Fruit fly (Drosophila melanogaster): ENCODE results near the gene CG14441.

Gene CG14441

dm6 chrX:6710258-6710657 is 10.9 kb downstream of the CG14441 start:
- TF ChIP-seq yki (optimal IDR thresholded peaks at IDR 0.05) (no peak), Bdp1 (GFP tag; optimal IDR thresholded peaks at IDR 0.05) (no peak), Pdp1 (GFP tag; optimal IDR thresholded peaks at IDR 0.05) (peak in 1 of 2 experiments; percentile 34), onecut (GFP tag; IDR thresholded peaks at IDR 0.05) (peak; percentile 63)

dm6 chrX:6710665-6711064 is 11.4 kb downstream of the CG14441 start:
- TF ChIP-seq Med (GFP tag): peak; percentile 73
- no peak for TF ChIP-seq CG3281 (GFP tag; optimal IDR thresholded peaks at IDR 0.05)
- TF ChIP-seq CG10543 (GFP tag; optimal IDR thresholded peaks at IDR 0.05): peak; percentile 4
- TF ChIP-seq cg (GFP tag; optimal IDR thresholded peaks at IDR 0.05): peak; percentile 31
- TF ChIP-seq CG17802 (tag; optimal IDR thresholded peaks at IDR 0.05): no peak
- TF ChIP-seq H15 (GFP tag; IDR thresholded peaks at IDR 0.05): no peak
- TF ChIP-seq inv (GFP tag; IDR thresholded peaks at IDR 0.05; ENCODE audit: partially characterized antibody): no peak
- TF ChIP-seq Mrtf (GFP tag; IDR thresholded peaks at IDR 0.05): no peak
- TF ChIP-seq sens (GFP tag): peak; percentile 54
- TF ChIP-seq Stat92E (GFP tag; optimal IDR thresholded peaks at IDR 0.05): peak in 1 of 3 experiments; percentile 48
- peak; percentile 25 for TF ChIP-seq CG12769 (tag; optimal IDR thresholded peaks at IDR 0.05)
- TF ChIP-seq Rfx (GFP tag; IDR thresholded peaks at IDR 0.05): 0 out of 2 replicates have a peak, but pooled peaks have one; percentile 7
- no peak for TF ChIP-seq CG9797 (GFP tag; optimal IDR thresholded peaks at IDR 0.05)
- 0 out of 4 replicates have a peak, but pooled peaks have one; percentile 29 for TF ChIP-seq chinmo (GFP tag; IDR thresholded peaks at IDR 0.05; ENCODE audit: partially characterized antibody)
- peak; percentile 40; the same call in 1 of the 3 replicates for TF ChIP-seq otp (GFP tag; IDR thresholded peaks at IDR 0.05)
- TF ChIP-seq Lim3 (GFP tag; IDR thresholded peaks at IDR 0.05): no peak

dm6 chrX:6711295-6711694 is 12.0 kb downstream of the CG14441 start:
- TF ChIP-seq z (GFP tag; IDR thresholded peaks at IDR 0.05) (no peak), CG6654 (GFP tag; optimal IDR thresholded peaks at IDR 0.05) (peak; percentile 31), fd64A (GFP tag; optimal IDR thresholded peaks at IDR 0.05) (peak; percentile 54), HLH54F (GFP tag; optimal IDR thresholded peaks at IDR 0.05) (peak; percentile 73), lola (GFP tag; optimal IDR thresholded peaks at IDR 0.05) (peak in 1 of 3 experiments; percentile 63), GATAe (GFP tag; conservative IDR thresholded peaks at IDR 0.05) (no peak), CkIIα-i1 (GFP tag; IDR thresholded peaks at IDR 0.05) (no peak), caup (GFP tag; optimal IDR thresholded peaks at IDR 0.05; ENCODE audit: severe bottlenecking) (peak; percentile 69), Kr (GFP tag; optimal IDR thresholded peaks at IDR 0.05) (no peak), CG6813 (GFP tag; optimal IDR thresholded peaks at IDR 0.05) (peak; percentile 74), chm (GFP tag; IDR thresholded peaks at IDR 0.05) (peak; percentile 77; the same call in 1 of the 2 replicates), ranshi (GFP tag; IDR thresholded peaks at IDR 0.05) (peak; percentile 48; the same call in 1 of the 2 replicates), CG5180 (GFP tag; optimal IDR thresholded peaks at IDR 0.05) (peak; percentile 72), vfl (GFP tag; optimal IDR thresholded peaks at IDR 0.05) (peak; percentile 49), CG4854 (GFP tag; optimal IDR thresholded peaks at IDR 0.05) (peak; percentile 42), CG12104 (GFP tag; optimal IDR thresholded peaks at IDR 0.05) (peak; percentile 53), CG12744 (GFP tag; optimal IDR thresholded peaks at IDR 0.05) (peak; percentile 63), nerfin-2 (GFP tag; IDR thresholded peaks at IDR 0.05; ENCODE audit: partially characterized antibody) (no peak), CG2202 (tag; optimal IDR thresholded peaks at IDR 0.05) (peak; percentile 45), luna (GFP tag; optimal IDR thresholded peaks at IDR 0.05) (peak; percentile 35), CG4820 (GFP tag; optimal IDR thresholded peaks at IDR 0.05) (peak; percentile 55), mld (GFP tag; IDR thresholded peaks at IDR 0.05; ENCODE audit: partially characterized antibody) (no peak), CG31441 (GFP tag; IDR thresholded peaks at IDR 0.05) (peak; percentile 84), CG11085 (GFP tag; IDR thresholded peaks at IDR 0.05) (peak; percentile 56), zfh1 (GFP tag; IDR thresholded peaks at IDR 0.05) (peak; percentile 72), CG2120 (GFP tag; optimal IDR thresholded peaks at IDR 0.05) (peak; percentile 87), CG34376 (GFP tag; optimal IDR thresholded peaks at IDR 0.05) (peak; percentile 37), CG11723 (GFP tag; optimal IDR thresholded peaks at IDR 0.05) (peak; percentile 58)

Data from whole organism, embryonic.